Fruit fly (Drosophila melanogaster) whole organism, wandering third instar larva: ENCODE data around the gene wts.

Source experiments
- Hr78 ChIP-seq: fragments of >200 bp; optimal IDR thresholded peaks from 2 replicates; lab custom pipeline; 2017; ENCODE audit warnings: missing biosample characterization, missing genetic modification characterization
- Jra ChIP-seq: sonication (Bioruptor generic); optimal IDR thresholded peaks from 2 replicates; lab custom pipeline; 2016; ENCODE audit warnings: missing biosample characterization, missing genetic modification characterization
- Myc ChIP-seq: fragments of >200 bp; optimal IDR thresholded peaks from 2 replicates; lab custom pipeline; 2017
- br ChIP-seq: fragments of 200-800 bp; sonication (Bioruptor generic); optimal IDR thresholded peaks from 2 replicates; lab custom pipeline; 2016; ENCODE audit warnings: missing biosample characterization, missing genetic modification characterization
- dsf ChIP-seq: sonication (Bioruptor generic); optimal IDR thresholded peaks from 2 replicates; lab custom pipeline; 2016; ENCODE audit warnings: missing biosample characterization, missing genetic modification characterization, borderline replicate concordance
- foxo ChIP-seq, 2 experiments: fragments of 200-800 bp; sonication (Bioruptor generic); optimal IDR thresholded peaks; 2 replicates in 1 of 2; 3 replicates in 1 of 2; lab custom pipeline; 2016 to 2017; ENCODE audit warnings: missing biosample characterization in 2 of 2, missing genetic modification characterization in 2 of 2
- fru ChIP-seq: fragments of 200-800 bp; sonication (Bioruptor generic); optimal IDR thresholded peaks from 3 replicates; lab custom pipeline; 2016; ENCODE audit warnings: missing biosample characterization, mild to moderate bottlenecking, missing genetic modification characterization
- pan ChIP-seq: fragments of >200 bp; optimal IDR thresholded peaks from 2 replicates; lab custom pipeline; 2017
- psq ChIP-seq: fragments of 200-800 bp; sonication (Bioruptor generic); optimal IDR thresholded peaks from 3 replicates; lab custom pipeline; 2017; ENCODE audit warnings: missing biosample characterization, mild to moderate bottlenecking, missing genetic modification characterization, moderate library complexity
- usp ChIP-seq: fragments of >200 bp; optimal IDR thresholded peaks from 2 replicates; lab custom pipeline; 2017; ENCODE audit warnings: missing biosample characterization, missing genetic modification characterization

dm6 chr3R:30812023-30812345, 5.6 kb upstream of the wts start:
- TF ChIP-seq foxo (GFP tag; optimal IDR thresholded peaks at IDR 0.05; lab: Kevin White, UChicago) (no peak), fru (GFP tag; lab: Kevin White, UChicago) (no peak), dsf (GFP tag; lab: Kevin White, UChicago) (no peak), Myc (lab: Kevin White, UChicago) (no peak), Jra (no peak), pan (lab: Kevin White, UChicago) (no peak), br (GFP tag; lab: Kevin White, UChicago) (no peak), psq (GFP tag; lab: Kevin White, UChicago) (no peak), usp (GFP tag; lab: Kevin White, UChicago) (no peak), Hr78 (no peak)
